Fruit fly (Drosophila melanogaster) whole organism, pupa: ENCODE results near the gene CG31211.

ENCODE experiments used
- CG10348 ChIP-seq: fragments of 200-800 bp; sonication (Bioruptor generic); IDR thresholded peaks from 2 replicates; pipeline ENCODE4 v1.3.6; 2022; ENCODE audit warnings: missing biosample characterization, missing genetic modification characterization
- CG12605 ChIP-seq: fragments of 200-800 bp; sonication (Bioruptor generic); IDR thresholded peaks from 2 replicates; pipeline ENCODE4 v1.3.6; 2022; ENCODE audit warnings: missing biosample characterization, missing genetic modification characterization
- CG13204 ChIP-seq: fragments of 200-800 bp; sonication (Bioruptor generic); optimal IDR thresholded peaks from 2 replicates; lab custom pipeline; 2018; ENCODE audit warnings: missing biosample characterization, mild to moderate bottlenecking, missing genetic modification characterization, moderate library complexity
- CG14655 ChIP-seq: fragments of 200-800 bp; sonication (Bioruptor generic); optimal IDR thresholded peaks from 3 replicates; lab custom pipeline; 2017; ENCODE audit warnings: mild to moderate bottlenecking, missing biosample characterization, missing genetic modification reagents, missing genetic modification characterization
- CG15710 ChIP-seq: fragments of 200-800 bp; sonication (Bioruptor generic); optimal IDR thresholded peaks from 2 replicates; lab custom pipeline; 2018; ENCODE audit warnings: missing biosample characterization, mild to moderate bottlenecking, missing genetic modification characterization, moderate library complexity
- CG8159 ChIP-seq: fragments of 200-800 bp; sonication (Bioruptor generic); optimal IDR thresholded peaks from 3 replicates; lab custom pipeline; 2018; ENCODE audit warnings: missing biosample characterization, mild to moderate bottlenecking, missing genetic modification characterization, moderate library complexity
- CG8301 ChIP-seq: fragments of 200-800 bp; sonication (Bioruptor generic); optimal IDR thresholded peaks from 2 replicates; lab custom pipeline; 2018; ENCODE audit warnings: missing biosample characterization, mild to moderate bottlenecking, missing genetic modification characterization
- EcR ChIP-seq: fragments of 200-800 bp; sonication (Bioruptor generic); optimal IDR thresholded peaks from 3 replicates; lab custom pipeline; 2019; ENCODE audit warnings: missing biosample characterization, missing genetic modification characterization, mild to moderate bottlenecking, moderate library complexity, missing genetic modification reagents
- Ets98B ChIP-seq: fragments of 200-800 bp; sonication (Bioruptor generic); IDR thresholded peaks from 2 replicates; pipeline ENCODE4 v1.3.6; 2022; ENCODE audit warnings: missing biosample characterization, missing genetic modification characterization
- Pif1A ChIP-seq: fragments of 200-800 bp; sonication (Bioruptor generic); optimal IDR thresholded peaks from 3 replicates; lab custom pipeline; 2016; ENCODE audit warnings: missing biosample characterization, missing genetic modification characterization
- Pif1B ChIP-seq: fragments of 200-800 bp; sonication (Bioruptor generic); optimal IDR thresholded peaks from 3 replicates; lab custom pipeline; 2016; ENCODE audit warnings: missing biosample characterization, missing genetic modification characterization
- fd96Ca ChIP-seq: fragments of 200-800 bp; sonication (Bioruptor generic); IDR thresholded peaks from 3 replicates; pipeline ENCODE4 v1.3.6; 2022; ENCODE audit warnings: missing biosample characterization, missing genetic modification characterization
- gl ChIP-seq: fragments of 200-800 bp; sonication (Bioruptor generic); optimal IDR thresholded peaks from 2 replicates; lab custom pipeline; 2018; ENCODE audit warnings: missing biosample characterization, mild to moderate bottlenecking, missing genetic modification characterization
- rn ChIP-seq: fragments of 200-800 bp; sonication (Bioruptor generic); IDR thresholded peaks from 2 replicates; pipeline ENCODE4 v1.3.6; 2022; ENCODE audit warnings: missing biosample characterization, missing genetic modification characterization

DNA sequence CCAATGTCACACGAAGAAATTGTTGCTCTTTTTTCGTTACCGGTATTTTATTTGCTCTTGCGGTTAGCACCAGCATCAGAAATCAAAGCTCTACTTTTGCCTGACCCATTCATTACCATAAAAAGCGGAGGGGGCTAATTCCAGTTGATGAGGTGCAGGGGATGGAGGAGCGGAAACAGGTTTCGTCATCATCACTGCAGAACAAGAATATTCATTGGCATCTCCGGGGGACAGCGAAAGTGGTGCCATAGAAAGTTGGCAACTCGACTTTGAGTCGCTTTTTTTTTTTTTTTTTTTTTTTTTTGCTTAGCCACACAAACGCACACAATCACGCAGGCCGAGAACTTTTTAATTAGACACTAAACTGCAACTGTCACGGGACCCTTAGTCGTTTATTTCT lies 8.4 kb upstream of the CG31211 start:
- TF ChIP-seq Ets98B (no peak), CG15710 (tag; lab: Kevin White, UChicago) (no peak), CG12605 (GFP tag; lab: Robert Waterston, UW) (no peak), EcR (GFP tag; lab: Kevin White, UChicago) (no peak), rn (no peak), gl (tag; lab: Kevin White, UChicago) (no peak), CG8159 (no peak), CG14655 (GFP tag; lab: Kevin White, UChicago) (peak; percentile 17), CG13204 (GFP tag; lab: Kevin White, UChicago) (no peak), Pif1A (GFP tag; lab: Kevin White, UChicago) (no peak), fd96Ca (GFP tag; lab: Robert Waterston, UW) (no peak), Pif1B (GFP tag; lab: Kevin White, UChicago) (no peak), CG10348 (GFP tag; lab: Robert Waterston, UW) (no peak), CG8301 (tag; lab: Kevin White, UChicago) (no peak)
